Worm (Caenorhabditis elegans) whole organism, mixed stage, embryonic: ENCODE results near the gene nhr-186.

ENCODE experiments used
- elt-3 ChIP-seq: fragments of 150-350 bp; optimal IDR thresholded peaks from 2 replicates; lab custom pipeline; 2014; ENCODE audit warnings: missing biosample characterization, missing genetic modification characterization
- flh-1 ChIP-seq: fragments of 200-800 bp; sonication (Bioruptor generic); optimal IDR thresholded peaks from 2 replicates; lab custom pipeline; 2018; ENCODE audit warnings: mild to moderate bottlenecking, missing genetic modification characterization, moderate library complexity, missing compliant biosample characterization
- nhr-237 ChIP-seq: fragments of 150-350 bp; optimal IDR thresholded peaks from 2 replicates; lab custom pipeline; 2014; ENCODE audit warnings: missing biosample characterization, missing genetic modification characterization
- nhr-76 ChIP-seq: sonication (generic microtip); optimal IDR thresholded peaks from 2 replicates; lab custom pipeline; 2017; ENCODE audit warnings: missing biosample characterization, missing genetic modification characterization
- unc-62 ChIP-seq: fragments of 150-350 bp; optimal IDR thresholded peaks from 2 replicates; lab custom pipeline; 2014; ENCODE audit warnings: missing biosample characterization, missing genetic modification reagents, missing genetic modification characterization
- ztf-11 ChIP-seq: fragments of 150-350 bp; optimal IDR thresholded peaks from 2 replicates; lab custom pipeline; 2014; ENCODE audit warnings: missing biosample characterization, missing genetic modification characterization

ce11 chrV:3811541-3811940, 43.2 kb downstream of the nhr-186 start, which contains the start of gene scl-13:
- TF ChIP-seq unc-62 (no peak), elt-3 (no peak), nhr-237 (tag; lab: Kevin White, UChicago) (no peak), ztf-11 (tag; lab: Kevin White, UChicago) (no peak), nhr-76 (tag; lab: Kevin White, UChicago) (no peak), flh-1 (GFP tag; lab: Kevin White, UChicago) (no peak)
